Fruit fly (Drosophila melanogaster): ENCODE measurements around the gene Mco3.

Gene Mco3

DNA sequence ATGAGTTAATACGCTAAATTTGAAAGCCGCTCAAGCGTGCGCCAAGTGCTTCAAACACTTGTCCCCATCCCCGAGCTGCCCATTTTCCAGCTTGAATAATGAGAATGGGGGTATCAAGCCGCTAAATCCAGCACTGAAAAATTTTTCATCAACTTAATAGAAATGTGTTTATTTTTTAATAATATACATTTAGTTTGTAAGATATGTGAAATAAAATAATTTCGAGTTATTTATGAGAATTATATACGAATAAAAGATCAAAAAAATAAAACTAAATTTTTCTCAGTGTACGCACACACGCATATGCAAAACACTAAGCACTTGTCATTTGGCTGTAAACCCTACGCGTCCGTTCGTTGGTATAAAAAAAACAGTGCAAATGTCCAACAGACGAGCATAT lies 42.5 kb upstream of the Mco3 start (continued):
- TF ChIP-seq eve (GFP tag; optimal IDR thresholded peaks at IDR 0.05) (peak in 1 of 2 experiments; percentile 41), CG32532 (GFP tag; IDR thresholded peaks at IDR 0.05) (peak; percentile 30), CG8388 (GFP tag; optimal IDR thresholded peaks at IDR 0.05) (no peak), rib (GFP tag; IDR thresholded peaks at IDR 0.05) (no peak), zf30C (GFP tag; optimal IDR thresholded peaks at IDR 0.05) (no peak), HmgZ (tag; optimal IDR thresholded peaks at IDR 0.05) (no peak), tx (GFP tag; optimal IDR thresholded peaks at IDR 0.05) (no peak), CG33557 (GFP tag; optimal IDR thresholded peaks at IDR 0.05) (no peak), CG13424 (tag; optimal IDR thresholded peaks at IDR 0.05) (peak; percentile 18), CG33213 (GFP tag; optimal IDR thresholded peaks at IDR 0.05) (no peak), inv (GFP tag; IDR thresholded peaks at IDR 0.05; ENCODE audit: partially characterized antibody) (no peak), row (GFP tag; IDR thresholded peaks at IDR 0.05) (peak; percentile 35; the same call in 1 of the 3 replicates), CG6765 (GFP tag; optimal IDR thresholded peaks at IDR 0.05) (no peak), CG7556 (GFP tag; optimal IDR thresholded peaks at IDR 0.05) (peak; percentile 34), CG11560 (tag; IDR thresholded peaks at IDR 0.05) (no peak), CG17328 (GFP tag; IDR thresholded peaks at IDR 0.05) (0 out of 2 replicates have a peak, but pooled peaks have one; percentile 18), jing (GFP tag; optimal IDR thresholded peaks at IDR 0.05) (no peak), ATbp (GFP tag; optimal IDR thresholded peaks at IDR 0.05) (no peak), Ets65A (GFP tag) (no peak), Opbp (GFP tag; IDR thresholded peaks at IDR 0.05; ENCODE audit: partially characterized antibody) (no peak), ftz-f1 (GFP tag; optimal IDR thresholded peaks at IDR 0.05) (no peak), BEAF-32 (GFP tag; optimal IDR thresholded peaks at IDR 0.05) (no peak), Hr51 (GFP tag; optimal IDR thresholded peaks at IDR 0.05) (peak in 1 of 2 experiments; percentile 44), Hey (tag; optimal IDR thresholded peaks at IDR 0.05) (no peak), Usf (GFP tag; optimal IDR thresholded peaks at IDR 0.05) (no peak), crp (GFP tag; optimal IDR thresholded peaks at IDR 0.05) (no peak), Spps (tag; optimal IDR thresholded peaks at IDR 0.05) (no peak), CG15514 (GFP tag; optimal IDR thresholded peaks at IDR 0.05) (peak; percentile 26), en (GFP tag; optimal IDR thresholded peaks at IDR 0.05) (no peak), Fer1 (GFP tag; optimal IDR thresholded peaks at IDR 0.05) (peak; percentile 65), CG30020 (tag; optimal IDR thresholded peaks at IDR 0.05) (no peak), dati (GFP tag; IDR thresholded peaks at IDR 0.05) (no peak), CG2678 (tag; optimal IDR thresholded peaks at IDR 0.05) (peak; percentile 37), bowl (GFP tag; IDR thresholded peaks at IDR 0.05) (no peak), sr (GFP tag; IDR thresholded peaks at IDR 0.05) (no peak), ranshi (GFP tag; IDR thresholded peaks at IDR 0.05) (peak; percentile 16; the same call in 1 of the 2 replicates), CG10209 (GFP tag; optimal IDR thresholded peaks at IDR 0.05) (no peak), CG6689 (GFP tag; IDR thresholded peaks at IDR 0.05) (no peak), ssp (GFP tag; IDR thresholded peaks at IDR 0.05) (peak; percentile 17; the same call in 1 of the 2 replicates), D19B (GFP tag; optimal IDR thresholded peaks at IDR 0.05) (no peak), Drgx (GFP tag; IDR thresholded peaks at IDR 0.05) (peak; percentile 48; the same call in 1 of the 2 replicates), CG3281 (GFP tag; optimal IDR thresholded peaks at IDR 0.05) (peak; percentile 53), stc (GFP tag; IDR thresholded peaks at IDR 0.05) (0 out of 2 replicates have a peak, but pooled peaks have one; percentile 15), salm (tag; optimal IDR thresholded peaks at IDR 0.05) (no peak), scrt (GFP tag; optimal IDR thresholded peaks at IDR 0.05) (peak; percentile 14), CG18599 (GFP tag; optimal IDR thresholded peaks at IDR 0.05) (peak; percentile 76), PHDP (tag; optimal IDR thresholded peaks at IDR 0.05) (peak; percentile 22), dan (GFP tag; IDR thresholded peaks at IDR 0.05) (no peak), CG12769 (tag; optimal IDR thresholded peaks at IDR 0.05) (no peak), run (tag; optimal IDR thresholded peaks at IDR 0.05) (no peak)

All from whole organism, embryonic.